Worm (Caenorhabditis elegans): ENCODE measurements around the gene srd-7.

DNA sequence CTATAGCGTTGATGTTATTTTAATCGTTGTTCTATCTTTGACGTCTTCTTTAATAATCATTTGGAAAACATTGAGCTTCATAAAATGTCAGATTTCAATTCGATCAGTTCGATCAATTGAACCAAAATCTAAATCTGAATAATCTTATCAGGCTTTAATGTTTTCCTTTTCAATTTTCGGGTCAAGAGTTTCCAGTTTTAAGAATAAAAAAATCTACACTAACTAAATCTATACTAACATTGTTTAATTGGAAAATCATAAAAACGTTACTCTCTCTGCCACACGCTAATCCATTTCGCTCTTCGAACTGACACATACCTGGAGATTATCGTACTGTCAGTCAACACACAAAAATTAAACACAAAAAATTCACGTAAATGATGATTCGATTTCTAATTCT is 22.4 kb downstream of the srd-7 start, which contains the start of gene T25B9.11:
- TF ChIP-seq ceh-90 (tag; optimal IDR thresholded peaks at IDR 0.05) (no peak), nhr-28 (tag; optimal IDR thresholded peaks at IDR 0.05) (no peak), pqm-1 (tag; optimal IDR thresholded peaks at IDR 0.05) (no peak), nhr-237 (tag; optimal IDR thresholded peaks at IDR 0.05) (no peak), ama-1 (optimal IDR thresholded peaks at IDR 0.05) (no peak), lin-14 (GFP tag; optimal IDR thresholded peaks at IDR 0.05) (no peak), rnt-1 (tag; optimal IDR thresholded peaks at IDR 0.05) (no peak)

All from whole organism, L1 larva.